Worm (Caenorhabditis elegans): Measurements from ENCODE around the gene gyg-2.

The gyg-2 gene

DNA sequence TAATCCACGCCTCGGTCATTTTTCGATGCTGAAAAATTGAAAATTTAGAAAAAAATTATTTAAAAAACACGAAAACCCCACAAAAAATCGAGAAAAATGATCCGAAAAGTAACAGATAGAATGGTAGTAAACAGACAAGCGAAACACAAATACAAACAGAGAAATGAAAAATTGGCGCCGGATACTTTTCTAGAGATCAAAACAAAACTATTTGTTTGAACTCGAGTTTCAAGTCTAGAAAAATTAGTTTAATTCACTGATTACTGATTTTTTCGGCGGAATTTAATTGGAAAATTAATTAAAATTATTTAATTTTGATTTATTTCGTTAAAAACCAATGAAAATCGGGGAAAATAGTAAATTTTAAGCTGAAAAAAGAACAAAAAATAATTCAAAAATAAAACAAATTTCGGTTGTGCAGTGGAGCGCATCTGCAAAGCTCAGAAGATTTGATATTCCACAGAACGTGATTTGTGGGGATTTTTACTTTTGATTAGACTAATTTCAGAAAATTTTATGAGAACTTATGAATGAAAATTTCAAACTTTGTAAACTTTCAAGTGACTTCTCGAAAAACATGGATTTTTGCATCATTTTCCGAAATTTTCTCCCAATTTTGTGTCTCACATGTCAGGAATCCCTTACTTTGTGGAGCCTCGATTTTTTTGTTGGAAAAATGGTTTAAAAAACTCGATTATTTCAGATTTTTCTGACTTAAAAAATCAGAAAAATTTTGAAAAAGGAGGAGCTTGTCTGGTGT, at the start of gene gyg-2:
TSS of gene gyg-2 (minus strand) at position 28 of the 760 bp plus-strand sequence.
- no peak for TF ChIP-seq pqm-1 (tag; optimal IDR thresholded peaks at IDR 0.05)

DNA sequence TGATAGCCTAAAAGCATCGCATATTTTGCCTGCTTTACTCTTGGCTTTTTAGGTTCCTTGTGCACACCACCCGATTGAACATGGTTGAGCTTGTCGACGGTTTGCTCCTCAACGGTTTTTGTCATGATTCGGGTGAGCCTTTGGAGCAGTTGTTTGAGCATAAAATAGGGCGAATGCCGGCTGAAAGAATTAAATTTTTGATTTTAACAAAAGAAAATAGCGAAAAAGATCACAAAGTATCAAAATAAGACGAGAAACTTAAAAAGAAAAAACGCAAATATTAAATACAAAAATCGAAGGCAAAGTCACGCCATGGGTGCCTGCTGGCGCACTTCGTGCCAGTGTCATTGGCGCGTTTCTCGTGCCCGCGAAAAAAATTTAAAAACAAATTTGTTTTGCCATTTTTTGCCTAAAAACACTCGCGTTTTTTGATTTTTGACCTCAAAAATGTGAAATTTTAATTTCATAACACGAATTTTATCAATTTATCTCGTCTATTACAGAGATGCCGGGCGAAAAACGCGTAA, 48.8 kb upstream of the gyg-2 start, which contains the start of the genes ctps-1 and pus-1:
TSS of gene ctps-1 (plus strand) at position 51 of the 527 bp plus-strand sequence.
TSS of gene pus-1 (minus strand) at position 125 of the 527 bp plus-strand sequence.
- TF ChIP-seq pha-4 (tag; optimal IDR thresholded peaks at IDR 0.05) (peak; percentile 80), ama-1 (optimal IDR thresholded peaks at IDR 0.05) (peak; percentile 30), fkh-10 (GFP tag; optimal IDR thresholded peaks at IDR 0.05) (peak; percentile 47), nhr-28 (tag; optimal IDR thresholded peaks at IDR 0.05) (no peak), nhr-43 (tag; optimal IDR thresholded peaks at IDR 0.05; ENCODE audit: poor library complexity, severe bottlenecking) (no peak), tbx-2 (tag; optimal IDR thresholded peaks at IDR 0.05) (no peak), eor-1 (tag; optimal IDR thresholded peaks at IDR 0.05) (no peak), nhr-77 (tag; optimal IDR thresholded peaks at IDR 0.05) (no peak), ceh-28 (tag; optimal IDR thresholded peaks at IDR 0.05) (no peak), zag-1 (tag; optimal IDR thresholded peaks at IDR 0.05) (no peak), unc-39 (tag; optimal IDR thresholded peaks at IDR 0.05) (no peak), ceh-9 (tag; optimal IDR thresholded peaks at IDR 0.05) (no peak), skn-1 (tag; optimal IDR thresholded peaks at IDR 0.05) (no peak), ceh-82 (tag; optimal IDR thresholded peaks at IDR 0.05) (no peak), jun-1 (tag; optimal IDR thresholded peaks at IDR 0.05) (peak; percentile 30), hmg-11 (tag; optimal IDR thresholded peaks at IDR 0.05) (peak; percentile 48), mdl-1 (tag; optimal IDR thresholded peaks at IDR 0.05) (no peak), fos-1 (tag; optimal IDR thresholded peaks at IDR 0.05) (no peak), elt-2 (tag; optimal IDR thresholded peaks at IDR 0.05) (peak; percentile 28), lsy-12 (tag; optimal IDR thresholded peaks at IDR 0.05) (peak; percentile 15), pqm-1 (tag; optimal IDR thresholded peaks at IDR 0.05) (no peak), nhr-67 (tag; optimal IDR thresholded peaks at IDR 0.05) (no peak), ceh-16 (tag; optimal IDR thresholded peaks at IDR 0.05) (no peak), lin-15B (tag; optimal IDR thresholded peaks at IDR 0.05) (peak; percentile 54), fkh-2 (tag; optimal IDR thresholded peaks at IDR 0.05) (no peak), snpc-4 (tag; optimal IDR thresholded peaks at IDR 0.05) (peak; percentile 92), elt-3 (tag; optimal IDR thresholded peaks at IDR 0.05) (no peak), nhr-23 (tag; optimal IDR thresholded peaks at IDR 0.05) (peak; percentile 78), aly-2 (tag; optimal IDR thresholded peaks at IDR 0.05) (no peak), nfya-1 (tag; optimal IDR thresholded peaks at IDR 0.05; ENCODE audit: insufficient read depth) (peak; percentile 87), nhr-76 (tag; optimal IDR thresholded peaks at IDR 0.05) (no peak), ZK546.5 (tag; optimal IDR thresholded peaks at IDR 0.05) (no peak), nhr-11 (tag; optimal IDR thresholded peaks at IDR 0.05) (no peak), sea-2 (GFP tag; optimal IDR thresholded peaks at IDR 0.05) (no peak), ztf-4 (tag; optimal IDR thresholded peaks at IDR 0.05) (no peak), R02D3.7 (tag; optimal IDR thresholded peaks at IDR 0.05) (peak; percentile 2), nhr-237 (tag; optimal IDR thresholded peaks at IDR 0.05) (no peak), nhr-25 (tag; optimal IDR thresholded peaks at IDR 0.05) (peak; percentile 37), nhr-12 (tag; optimal IDR thresholded peaks at IDR 0.05) (no peak)

DNA sequence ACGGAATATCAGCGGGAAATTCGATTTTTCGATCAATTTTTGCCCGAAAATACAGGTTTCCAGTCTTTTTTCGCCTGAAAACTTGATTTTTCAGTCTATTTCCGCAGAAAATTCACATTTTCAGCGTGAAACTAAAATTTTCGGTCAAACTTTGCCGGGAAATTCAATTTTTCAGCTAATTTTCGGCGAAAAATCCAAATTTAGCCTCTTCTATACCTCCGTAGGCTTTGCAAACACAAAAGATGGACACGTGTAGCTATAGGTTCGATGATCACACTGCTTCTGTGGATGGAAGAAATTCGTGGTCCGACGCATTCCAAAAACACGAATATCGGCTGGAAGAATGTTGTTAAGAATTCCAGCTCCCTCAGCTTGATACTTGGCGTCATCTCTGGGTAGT, 48.0 kb upstream of the gyg-2 start:
- no peak for TF ChIP-seq egl-5 (tag; optimal IDR thresholded peaks at IDR 0.05)
- no peak for TF ChIP-seq lsy-12 (tag; optimal IDR thresholded peaks at IDR 0.05)
- no peak for TF ChIP-seq ZK546.5 (tag; optimal IDR thresholded peaks at IDR 0.05)
- no peak for TF ChIP-seq fkh-10 (GFP tag; optimal IDR thresholded peaks at IDR 0.05)
- TF ChIP-seq nhr-237 (tag; optimal IDR thresholded peaks at IDR 0.05): no peak
- TF ChIP-seq zag-1 (tag; optimal IDR thresholded peaks at IDR 0.05): no peak
- no peak for TF ChIP-seq snpc-4 (tag; optimal IDR thresholded peaks at IDR 0.05)
- no peak for TF ChIP-seq nhr-12 (tag; optimal IDR thresholded peaks at IDR 0.05)
- TF ChIP-seq lin-15B (tag; optimal IDR thresholded peaks at IDR 0.05): no peak
- TF ChIP-seq fos-1 (tag; optimal IDR thresholded peaks at IDR 0.05): no peak
- TF ChIP-seq elt-2 (tag; optimal IDR thresholded peaks at IDR 0.05): no peak
- no peak for TF ChIP-seq unc-39 (tag; optimal IDR thresholded peaks at IDR 0.05)

Measured in whole organism, L3 larva.